Worm (Caenorhabditis elegans): Measurements from ENCODE around the gene hil-2.

ce11 chrIV:6254635-6255034 is 39.4 kb upstream of the hil-2 start, which contains the start of gene T13A10.64:
- TF ChIP-seq blmp-1 (tag; optimal IDR thresholded peaks at IDR 0.05; ENCODE audit: insufficient read depth), result no peak
- TF ChIP-seq nhr-11 (tag; optimal IDR thresholded peaks at IDR 0.05), result no peak
- TF ChIP-seq aly-2 (tag; optimal IDR thresholded peaks at IDR 0.05), result no peak
- TF ChIP-seq lsy-2 (tag; optimal IDR thresholded peaks at IDR 0.05), result no peak
- TF ChIP-seq snpc-4 (tag; optimal IDR thresholded peaks at IDR 0.05), result no peak
- TF ChIP-seq unc-62 (GFP tag; optimal IDR thresholded peaks at IDR 0.05), result no peak

All from whole organism, L2 larva.